Worm (Caenorhabditis elegans) whole organism, L4/young adult: Measurements from ENCODE around the gene set-16.

ENCODE experiments used
- W03F9.2 ChIP-seq: fragments of 150-350 bp; optimal IDR thresholded peaks from 2 replicates; lab custom pipeline; 2014; ENCODE audit warnings: missing biosample characterization, missing genetic modification characterization
- dao-5 ChIP-seq: sonication (generic microtip); optimal IDR thresholded peaks from 2 replicates; lab custom pipeline; 2016; ENCODE audit warnings: missing genotype, missing genetic modification characterization, moderate library complexity, missing compliant biosample characterization
- him-1 ChIP-seq: sonication (generic microtip); optimal IDR thresholded peaks from 2 replicates; lab custom pipeline; 2016; ENCODE audit warnings: missing genotype, missing genetic modification reagents, missing genetic modification characterization, missing compliant biosample characterization

The set-16 gene

DNA sequence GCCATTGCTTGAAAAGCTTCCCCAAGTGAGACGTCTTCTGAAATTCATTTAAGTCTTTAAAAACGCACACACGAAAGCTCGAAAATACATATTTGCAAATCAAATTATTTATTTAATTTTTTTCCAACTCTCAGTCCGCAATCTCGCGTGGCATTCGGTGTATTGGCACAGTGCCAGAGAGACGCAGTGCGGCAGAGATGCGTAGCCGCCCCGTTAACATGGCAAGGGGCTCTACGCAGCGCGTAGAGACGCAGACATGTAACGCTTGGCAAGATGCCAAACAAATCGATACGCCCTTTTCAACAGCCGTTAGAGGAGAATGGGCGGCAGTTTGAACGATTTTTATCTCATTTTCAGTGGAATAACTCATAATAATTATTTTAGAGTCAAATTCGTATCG lies at the start of gene set-16, which contains the start of gene drr-2:
Gene set-16 (plus strand): TSS at position 383 of the 400 bp plus-strand sequence.
Gene drr-2 (minus strand): TSS at position 37 of the 400 bp plus-strand sequence.
- peak; percentile 98 for TF ChIP-seq W03F9.2
- peak; percentile 68 for TF ChIP-seq dao-5
- TF ChIP-seq him-1 (tag; lab: Kevin White, UChicago), result peak; percentile 96

- TF ChIP-seq dao-5, result no peak
- TF ChIP-seq him-1 (tag; lab: Kevin White, UChicago), result no peak
Observed at ce11 chrIII:13600254-13600653, 43.5 kb upstream of the set-16 start.

- TF ChIP-seq dao-5 (no peak), W03F9.2 (no peak), him-1 (tag; lab: Kevin White, UChicago) (no peak)
Observed at ce11 chrIII:13604834-13605233, 38.9 kb upstream of the set-16 start.

DNA sequence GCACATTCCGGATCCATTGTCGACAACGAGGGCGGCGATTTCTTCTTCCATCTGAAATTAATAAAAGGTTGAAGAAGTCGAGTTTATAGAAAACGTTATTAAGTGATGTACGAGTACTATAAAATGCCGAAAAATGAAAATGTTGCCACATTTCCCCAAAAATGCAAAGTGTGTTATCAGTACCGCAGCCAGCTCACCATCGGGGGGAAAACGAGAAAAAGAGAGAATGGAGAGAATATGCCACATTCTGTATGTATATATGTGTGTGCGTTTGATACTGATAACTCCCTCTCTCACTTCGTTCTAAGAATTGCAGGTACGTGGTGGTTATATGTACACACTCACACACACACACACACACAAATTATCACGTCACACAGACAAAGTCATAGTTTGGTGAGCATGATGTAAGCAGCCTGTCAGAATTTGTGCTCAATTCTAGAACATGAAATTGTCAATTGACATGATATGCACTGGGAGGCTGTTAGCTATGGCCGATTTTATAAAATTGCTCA lies 37.6 kb upstream of the set-16 start, which contains the start of gene act-5:
Gene act-5 (minus strand): TSS at position 51 of the 515 bp plus-strand sequence.
- TF ChIP-seq him-1 (tag; lab: Kevin White, UChicago), result no peak
- TF ChIP-seq dao-5, result peak; percentile 34

ce11 chrIII:13606865-13607264 lies 36.9 kb upstream of the set-16 start:
- TF ChIP-seq W03F9.2 (no peak), dao-5 (no peak), him-1 (tag; lab: Kevin White, UChicago) (no peak)

ce11 chrIII:13607833-13608232 lies 35.9 kb upstream of the set-16 start, which contains the start of gene shpk-1:
Gene shpk-1 (plus strand): TSS chrIII:13608020.
- TF ChIP-seq him-1 (tag; lab: Kevin White, UChicago), result no peak
- TF ChIP-seq dao-5, result no peak
- TF ChIP-seq W03F9.2, result no peak

DNA sequence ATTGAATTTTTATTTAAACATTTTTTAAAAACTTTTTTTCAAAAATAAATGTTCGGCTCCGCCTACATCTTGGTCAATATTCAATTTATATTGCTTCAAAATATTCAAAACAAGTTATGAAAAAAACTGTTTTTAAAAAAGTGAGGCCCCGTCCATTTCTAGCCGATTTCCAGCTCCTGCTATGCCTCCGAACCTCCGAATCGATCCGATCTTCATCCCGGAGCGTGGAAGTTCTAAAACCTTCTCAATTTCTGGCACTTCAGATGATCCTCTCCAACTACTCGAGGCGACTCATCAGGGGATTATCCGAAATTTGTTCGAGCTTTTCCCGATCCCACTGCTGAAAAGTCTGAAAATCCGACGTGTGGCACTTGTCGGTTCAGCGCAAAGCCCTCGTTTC lies 29.5 kb upstream of the set-16 start:
- TF ChIP-seq dao-5, result no peak
- TF ChIP-seq him-1 (tag; lab: Kevin White, UChicago), result no peak
- TF ChIP-seq W03F9.2, result no peak

- no peak for TF ChIP-seq him-1 (tag; lab: Kevin White, UChicago)
- TF ChIP-seq dao-5, result no peak
- TF ChIP-seq W03F9.2, result no peak
Observed at ce11 chrIII:13614751-13615150, 29.0 kb upstream of the set-16 start.

DNA sequence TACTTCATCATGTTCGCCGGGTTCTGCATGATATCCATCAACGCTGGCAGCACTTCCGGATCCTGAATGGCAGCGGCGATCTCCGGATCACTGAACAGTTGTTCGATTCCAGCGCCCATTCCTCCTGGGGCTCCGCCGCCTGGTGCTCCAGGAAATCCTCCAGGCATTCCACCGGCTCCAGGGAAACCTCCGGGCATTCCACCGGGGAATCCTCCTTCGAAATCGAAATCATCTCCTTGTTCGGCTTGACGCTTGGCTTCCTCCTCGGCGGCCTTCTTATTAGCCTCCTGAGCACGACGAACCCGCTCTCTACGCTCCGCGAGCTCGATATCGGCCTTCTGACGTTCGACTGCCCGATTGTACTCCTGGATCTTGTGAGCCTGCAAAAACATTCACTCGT lies 28.2 kb upstream of the set-16 start:
- TF ChIP-seq him-1 (tag; lab: Kevin White, UChicago), result no peak

DNA sequence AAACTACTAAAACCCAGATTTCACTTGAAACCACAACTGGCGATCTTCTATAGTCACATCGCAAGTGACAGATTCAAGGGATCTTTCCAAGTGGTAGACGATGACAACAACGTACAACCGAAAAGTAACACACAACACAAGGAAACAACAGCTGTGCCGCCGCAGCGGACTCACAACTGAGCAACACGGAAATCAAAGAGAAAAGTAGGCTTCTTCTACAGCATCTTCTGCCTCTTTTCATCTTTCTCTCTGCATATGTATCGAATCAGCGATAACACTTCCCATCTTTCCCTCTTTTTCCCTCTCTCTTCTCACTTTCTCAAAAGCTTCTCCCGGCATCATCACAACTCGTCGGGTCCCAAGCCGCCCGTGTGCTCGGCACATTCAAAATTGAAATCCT lies 26.9 kb upstream of the set-16 start, which contains the start of gene T12D8.9:
Gene T12D8.9 (plus strand): TSS at position 312 of the 400 bp plus-strand sequence.
- TF ChIP-seq him-1 (tag; lab: Kevin White, UChicago) (no peak), W03F9.2 (no peak), dao-5 (no peak)

- no peak for TF ChIP-seq W03F9.2
- TF ChIP-seq him-1 (tag; lab: Kevin White, UChicago), result no peak
- TF ChIP-seq dao-5, result no peak
Observed at ce11 chrIII:13621012-13621411, 22.7 kb upstream of the set-16 start.

- TF ChIP-seq dao-5 (no peak), him-1 (tag; lab: Kevin White, UChicago) (no peak), W03F9.2 (no peak)
Observed at ce11 chrIII:13621717-13622116, 22.0 kb upstream of the set-16 start.

ce11 chrIII:13622268-13622667 lies 21.4 kb upstream of the set-16 start, which contains the start of gene hip-1:
Gene hip-1 (minus strand): TSS chrIII:13622492.
- TF ChIP-seq W03F9.2, result peak; percentile 84
- TF ChIP-seq him-1 (tag; lab: Kevin White, UChicago), result no peak

DNA sequence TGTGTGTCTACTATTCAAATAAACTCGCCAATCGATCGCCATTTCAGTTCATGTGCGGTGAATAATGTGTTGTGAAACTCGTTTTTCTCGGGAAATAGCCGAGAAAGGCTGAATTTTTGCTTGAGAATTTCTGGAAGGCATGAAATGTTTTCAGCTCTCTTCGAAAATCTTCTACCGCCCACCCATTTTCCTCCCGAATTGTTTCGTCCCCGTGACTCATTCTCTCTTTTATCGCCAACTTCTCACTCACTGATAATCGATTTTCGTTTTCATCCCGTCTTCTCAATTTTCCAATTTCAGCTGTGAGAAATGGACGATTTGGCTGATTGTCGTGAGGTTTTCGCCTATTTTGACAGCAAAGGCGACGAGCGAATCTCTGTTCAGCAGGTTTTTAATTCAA lies 20.7 kb upstream of the set-16 start, which contains the start of gene mlc-5:
Gene mlc-5 (plus strand): TSS at position 301 of the 400 bp plus-strand sequence.
- TF ChIP-seq him-1 (tag; lab: Kevin White, UChicago) (no peak), dao-5 (no peak), W03F9.2 (no peak)

ce11 chrIII:13624226-13624625 lies 19.5 kb upstream of the set-16 start, which contains the start of gene taf-9:
Gene taf-9 (plus strand): TSS chrIII:13624276.
- TF ChIP-seq W03F9.2 (no peak), him-1 (tag; lab: Kevin White, UChicago) (no peak), dao-5 (no peak)
